Worm (Caenorhabditis elegans) whole organism, L1 larva: ENCODE data around the gene srz-16.

Source experiments
- F16B12.6 ChIP-seq: fragments of 150-350 bp; optimal IDR thresholded peaks from 2 replicates; lab custom pipeline; 2014; ENCODE audit warnings: missing biosample characterization, missing genetic modification characterization
- alr-1 ChIP-seq: fragments of 200-800 bp; sonication (Bioruptor generic); optimal IDR thresholded peaks from 2 replicates; lab custom pipeline; 2018; ENCODE audit warnings: borderline replicate concordance, mild to moderate bottlenecking, missing genetic modification characterization, missing compliant biosample characterization
- ama-1 ChIP-seq: fragments of 150-350 bp; optimal IDR thresholded peaks from 2 replicates; lab custom pipeline; 2014
- ceh-8 ChIP-seq: fragments of 200-800 bp; sonication (Bioruptor generic); optimal IDR thresholded peaks from 2 replicates; lab custom pipeline; 2018; ENCODE audit warnings: mild to moderate bottlenecking, missing genetic modification characterization, moderate library complexity, missing compliant biosample characterization
- ceh-82 ChIP-seq, 3 experiments: fragments of 150-350 bp in 1 of 3; sonication (generic microtip) in 2 of 3; optimal IDR thresholded peaks; 2 replicates each; lab custom pipeline; 2014 to 2017; ENCODE audit warnings: missing biosample characterization in 3 of 3, missing genetic modification characterization in 3 of 3
- ceh-90 ChIP-seq: sonication (generic microtip); optimal IDR thresholded peaks from 2 replicates; lab custom pipeline; 2016; ENCODE audit warnings: missing genetic modification characterization, missing compliant biosample characterization
- ces-1 ChIP-seq: fragments of 150-350 bp; optimal IDR thresholded peaks from 2 replicates; lab custom pipeline; 2014; ENCODE audit warnings: missing biosample characterization, missing genetic modification reagents, missing genetic modification characterization
- dpl-1 ChIP-seq, 3 experiments: fragments of 150-350 bp in 2 of 3; sonication (generic microtip) in 1 of 3; optimal IDR thresholded peaks; 2 replicates each; lab custom pipeline; 2014 to 2017; ENCODE audit warnings: missing biosample characterization in 3 of 3, missing genetic modification characterization in 3 of 3, missing genetic modification reagents in 3 of 3
- efl-1 ChIP-seq, 4 experiments: fragments of 150-350 bp; optimal IDR thresholded peaks in 3 of 4; peaks in 1 of 4; 1 replicate in 1 of 4; 2 replicates in 3 of 4; lab custom pipeline; 2014; ENCODE audit warnings: missing biosample characterization in 2 of 4, missing genetic modification characterization in 2 of 4, missing genetic modification reagents in 2 of 4
- efl-3 ChIP-seq: fragments of 200-800 bp; sonication (Bioruptor generic); optimal IDR thresholded peaks from 2 replicates; lab custom pipeline; 2018; ENCODE audit warnings: mild to moderate bottlenecking, missing genetic modification characterization, missing compliant biosample characterization
- elt-2 ChIP-seq: sonication (generic microtip); optimal IDR thresholded peaks from 2 replicates; lab custom pipeline; 2016; ENCODE audit warnings: missing genetic modification characterization, mild to moderate bottlenecking, inconsistent platforms, missing compliant biosample characterization, missing genetic modification reagents
- ets-5 ChIP-seq: fragments of 200-800 bp; sonication (Bioruptor generic); IDR thresholded peaks from 2 replicates; pipeline ENCODE4 v1.3.6; 2022; ENCODE audit warnings: missing genetic modification characterization, missing compliant biosample characterization
- fkh-10 ChIP-seq: sonication (generic microtip); optimal IDR thresholded peaks from 2 replicates; lab custom pipeline; 2017; ENCODE audit warnings: missing biosample characterization, missing genetic modification reagents, missing genetic modification characterization
- irx-1 ChIP-seq: sonication (generic microtip); optimal IDR thresholded peaks from 2 replicates; lab custom pipeline; 2016; ENCODE audit warnings: missing genetic modification characterization, missing compliant biosample characterization
- jun-1 ChIP-seq: fragments of 150-350 bp; optimal IDR thresholded peaks from 2 replicates; lab custom pipeline; 2014; ENCODE audit warnings: missing biosample characterization, missing genetic modification reagents, missing genetic modification characterization
- lin-13 ChIP-seq: fragments of 150-350 bp; optimal IDR thresholded peaks from 2 replicates; lab custom pipeline; 2014; ENCODE audit warnings: missing biosample characterization, missing genetic modification reagents, missing genetic modification characterization
- lin-14 ChIP-seq: fragments of 200-800 bp; sonication (Bioruptor generic); optimal IDR thresholded peaks from 2 replicates; lab custom pipeline; 2018; ENCODE audit warnings: mild to moderate bottlenecking, missing genetic modification characterization, moderate library complexity, missing compliant biosample characterization
- lin-35 ChIP-seq, 2 experiments: fragments of 150-350 bp; optimal IDR thresholded peaks; 2 replicates each; lab custom pipeline; 2014; ENCODE audit warnings: missing biosample characterization in 2 of 2, missing genetic modification characterization in 2 of 2, missing genetic modification reagents in 2 of 2
- lsy-2 ChIP-seq, 2 experiments: fragments of 150-350 bp; optimal IDR thresholded peaks; 2 replicates each; lab custom pipeline; 2014; ENCODE audit warnings: missing biosample characterization in 2 of 2, missing genetic modification characterization in 2 of 2
- mef-2 ChIP-seq: fragments of 150-350 bp; optimal IDR thresholded peaks from 2 replicates; lab custom pipeline; 2014; ENCODE audit warnings: missing biosample characterization, missing genetic modification characterization
- mep-1 ChIP-seq: fragments of 150-350 bp; optimal IDR thresholded peaks from 2 replicates; lab custom pipeline; 2014; ENCODE audit warnings: missing biosample characterization, missing genetic modification characterization
- nhr-19 ChIP-seq: fragments of 200-800 bp; sonication (Bioruptor generic); conservative IDR thresholded peaks from 2 replicates; pipeline ENCODE4 v1.3.6; 2022; ENCODE audit warnings: missing genetic modification characterization, missing compliant biosample characterization
- nhr-20 ChIP-seq: sonication (generic microtip); optimal IDR thresholded peaks from 2 replicates; lab custom pipeline; 2016; ENCODE audit warnings: mild to moderate bottlenecking, missing genetic modification characterization, missing compliant biosample characterization
- nhr-237 ChIP-seq: fragments of 150-350 bp; optimal IDR thresholded peaks from 2 replicates; lab custom pipeline; 2014; ENCODE audit warnings: missing biosample characterization, missing genetic modification characterization
- nhr-28 ChIP-seq: fragments of 150-350 bp; optimal IDR thresholded peaks from 2 replicates; lab custom pipeline; 2014; ENCODE audit warnings: missing biosample characterization, missing genetic modification characterization
- nhr-47 ChIP-seq: sonication (generic microtip); optimal IDR thresholded peaks from 2 replicates; lab custom pipeline; 2016; ENCODE audit warnings: mild to moderate bottlenecking, missing genetic modification characterization, moderate library complexity, missing compliant biosample characterization
- nhr-71 ChIP-seq: sonication (generic microtip); optimal IDR thresholded peaks from 2 replicates; lab custom pipeline; 2016; ENCODE audit warnings: mild to moderate bottlenecking, missing genetic modification characterization, moderate library complexity, missing compliant biosample characterization
- nhr-76 ChIP-seq: sonication (generic microtip); optimal IDR thresholded peaks from 2 replicates; lab custom pipeline; 2017; ENCODE audit warnings: missing biosample characterization, missing genetic modification characterization
- nhr-84 ChIP-seq: sonication (generic microtip); optimal IDR thresholded peaks from 2 replicates; lab custom pipeline; 2017; ENCODE audit warnings: missing biosample characterization, missing genetic modification characterization
- nhr-90 ChIP-seq: sonication (generic microtip); optimal IDR thresholded peaks from 2 replicates; lab custom pipeline; 2016; ENCODE audit warnings: mild to moderate bottlenecking, missing genetic modification characterization, missing compliant biosample characterization; ENCODE audit not compliant: poor library complexity
- pax-3 ChIP-seq: fragments of 200-800 bp; sonication (Bioruptor generic); optimal IDR thresholded peaks from 2 replicates; lab custom pipeline; 2018; ENCODE audit warnings: mild to moderate bottlenecking, missing genetic modification characterization, moderate library complexity, missing compliant biosample characterization
- pqm-1 ChIP-seq: sonication (generic microtip); optimal IDR thresholded peaks from 3 replicates; lab custom pipeline; 2017; ENCODE audit warnings: missing biosample characterization, missing genetic modification characterization
- rnt-1 ChIP-seq: sonication (generic microtip); optimal IDR thresholded peaks from 2 replicates; lab custom pipeline; 2016; ENCODE audit warnings: mild to moderate bottlenecking, missing genetic modification characterization, moderate library complexity, missing compliant biosample characterization
- sox-4 ChIP-seq: sonication (generic microtip); optimal IDR thresholded peaks from 2 replicates; lab custom pipeline; 2016; ENCODE audit warnings: missing genetic modification characterization, missing compliant biosample characterization
- sptf-1 ChIP-seq: fragments of 150-350 bp; optimal IDR thresholded peaks from 2 replicates; lab custom pipeline; 2014; ENCODE audit warnings: missing biosample characterization, missing genetic modification characterization
- unc-62 ChIP-seq: fragments of 150-350 bp; optimal IDR thresholded peaks from 2 replicates; lab custom pipeline; 2014; ENCODE audit warnings: missing biosample characterization, missing genetic modification reagents, missing genetic modification characterization
- unc-86 ChIP-seq: sonication (generic microtip); optimal IDR thresholded peaks from 2 replicates; lab custom pipeline; 2016; ENCODE audit warnings: missing genetic modification characterization, missing compliant biosample characterization
- ztf-11 ChIP-seq, 2 experiments: sonication (generic microtip); optimal IDR thresholded peaks; 2 replicates each; lab custom pipeline; 2016 to 2017; ENCODE audit warnings: missing genetic modification characterization in 2 of 2, missing biosample characterization in 1 of 2, missing compliant biosample characterization in 1 of 2

srz-16 gene

DNA sequence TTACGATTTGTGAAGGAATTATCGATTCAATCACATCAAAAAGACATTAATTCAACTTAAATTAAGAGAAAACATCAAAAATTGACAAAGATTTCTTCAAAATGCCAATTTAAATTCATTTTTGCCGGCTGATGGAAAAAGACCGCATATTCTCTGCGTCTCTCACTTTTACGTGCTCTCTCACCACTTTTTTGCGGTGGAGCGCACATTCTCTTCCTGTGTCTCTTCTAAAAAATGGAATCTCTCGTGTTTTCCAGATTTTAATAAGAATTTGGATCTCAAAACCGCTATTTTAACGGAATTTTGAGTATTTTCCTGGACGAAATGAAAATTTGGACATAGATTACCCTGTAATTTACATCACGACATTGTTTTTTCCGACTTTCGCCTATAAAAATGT lies 5.7 kb downstream of the srz-16 start:
- peak in 1 of 2 experiments; percentile 57 for TF ChIP-seq efl-1 (optimal IDR thresholded peaks at IDR 0.05; lab: Kevin White, UChicago)
- peak in 1 of 2 experiments; percentile 74 for TF ChIP-seq efl-1 (GFP tag; optimal IDR thresholded peaks at IDR 0.05 in 1 of 2; lab: Kevin White, UChicago)

DNA sequence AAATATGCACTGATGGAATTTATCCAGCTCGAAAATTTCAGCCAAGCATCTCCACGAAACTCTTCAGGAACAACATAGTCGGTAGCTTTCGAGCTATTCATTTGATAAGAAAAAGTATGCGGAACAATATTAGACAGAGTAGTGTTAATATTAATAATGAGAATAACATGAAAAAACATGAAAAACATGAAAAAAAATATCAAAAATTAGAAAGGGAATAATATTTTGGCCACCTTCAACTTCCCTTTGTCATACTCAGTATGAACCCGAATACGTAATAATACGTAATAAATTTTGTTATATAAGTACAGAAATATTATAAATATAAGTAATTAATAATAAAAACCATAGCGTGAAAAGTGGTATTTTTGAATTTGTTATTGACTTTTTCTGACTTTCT lies 14.5 kb downstream of the srz-16 start, which contains the start of gene srw-39:
Gene srw-39, minus strand, starts transcription at position 101 of the 400 bp plus-strand sequence.
- TF ChIP-seq ceh-90 (tag; lab: Kevin White, UChicago), result no peak
- TF ChIP-seq efl-3 (GFP tag; lab: Kevin White, UChicago), result no peak
- no peak for TF ChIP-seq jun-1 (tag; lab: Kevin White, UChicago)
- TF ChIP-seq nhr-28 (tag; lab: Kevin White, UChicago), result no peak
- no peak for TF ChIP-seq sox-4 (tag; lab: Kevin White, UChicago)
- no peak for TF ChIP-seq mep-1
- no peak for TF ChIP-seq nhr-19
- no peak for TF ChIP-seq nhr-84
- TF ChIP-seq nhr-47, result no peak
- no peak for TF ChIP-seq dpl-1 (GFP tag; optimal IDR thresholded peaks at IDR 0.05; lab: Kevin White, UChicago)
- TF ChIP-seq ceh-8 (GFP tag; lab: Kevin White, UChicago), result no peak
- no peak for TF ChIP-seq unc-86 (tag; lab: Kevin White, UChicago)
- TF ChIP-seq sptf-1 (tag; lab: Kevin White, UChicago), result no peak
- TF ChIP-seq nhr-76 (tag; lab: Kevin White, UChicago), result no peak
- no peak for TF ChIP-seq ztf-11 (tag; optimal IDR thresholded peaks at IDR 0.05; lab: Kevin White, UChicago)

DNA sequence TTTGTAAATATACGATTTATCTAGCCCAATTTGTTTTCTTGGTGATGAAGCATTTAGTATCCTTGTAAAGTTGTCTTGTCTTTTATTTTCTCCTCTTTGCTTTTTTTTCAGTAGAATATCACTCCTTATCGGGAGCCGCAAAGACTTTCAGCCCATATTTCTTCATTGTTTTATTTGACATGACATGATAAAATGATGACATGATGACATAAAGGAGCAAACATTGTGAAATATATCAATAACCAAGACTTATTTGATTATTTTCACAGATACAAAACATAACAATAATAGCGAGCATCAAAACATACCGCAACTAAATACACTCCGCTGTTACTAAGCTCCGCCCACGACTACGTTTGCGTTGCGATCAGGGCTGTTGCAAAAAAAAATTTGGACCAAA lies 20.7 kb downstream of the srz-16 start:
- TF ChIP-seq ama-1 (lab: Kevin White, UChicago) (no peak), ceh-8 (GFP tag; lab: Kevin White, UChicago) (no peak), fkh-10 (GFP tag; lab: Kevin White, UChicago) (no peak), lin-14 (GFP tag; lab: Kevin White, UChicago) (no peak), ceh-82 (tag; optimal IDR thresholded peaks at IDR 0.05; lab: Kevin White, UChicago) (no peak), irx-1 (tag; lab: Kevin White, UChicago) (no peak), nhr-28 (tag; lab: Kevin White, UChicago) (no peak), F16B12.6 (tag; lab: Kevin White, UChicago) (no peak), alr-1 (tag; lab: Kevin White, UChicago) (no peak), unc-62 (GFP tag; lab: Kevin White, UChicago) (no peak), ces-1 (GFP tag; lab: Kevin White, UChicago) (no peak), lin-13 (no peak), lsy-2 (tag; optimal IDR thresholded peaks at IDR 0.05; lab: Kevin White, UChicago) (no peak), sptf-1 (tag; lab: Kevin White, UChicago) (no peak), ets-5 (no peak), rnt-1 (tag; lab: Kevin White, UChicago) (no peak), nhr-90 (tag; lab: Kevin White, UChicago) (no peak)

DNA sequence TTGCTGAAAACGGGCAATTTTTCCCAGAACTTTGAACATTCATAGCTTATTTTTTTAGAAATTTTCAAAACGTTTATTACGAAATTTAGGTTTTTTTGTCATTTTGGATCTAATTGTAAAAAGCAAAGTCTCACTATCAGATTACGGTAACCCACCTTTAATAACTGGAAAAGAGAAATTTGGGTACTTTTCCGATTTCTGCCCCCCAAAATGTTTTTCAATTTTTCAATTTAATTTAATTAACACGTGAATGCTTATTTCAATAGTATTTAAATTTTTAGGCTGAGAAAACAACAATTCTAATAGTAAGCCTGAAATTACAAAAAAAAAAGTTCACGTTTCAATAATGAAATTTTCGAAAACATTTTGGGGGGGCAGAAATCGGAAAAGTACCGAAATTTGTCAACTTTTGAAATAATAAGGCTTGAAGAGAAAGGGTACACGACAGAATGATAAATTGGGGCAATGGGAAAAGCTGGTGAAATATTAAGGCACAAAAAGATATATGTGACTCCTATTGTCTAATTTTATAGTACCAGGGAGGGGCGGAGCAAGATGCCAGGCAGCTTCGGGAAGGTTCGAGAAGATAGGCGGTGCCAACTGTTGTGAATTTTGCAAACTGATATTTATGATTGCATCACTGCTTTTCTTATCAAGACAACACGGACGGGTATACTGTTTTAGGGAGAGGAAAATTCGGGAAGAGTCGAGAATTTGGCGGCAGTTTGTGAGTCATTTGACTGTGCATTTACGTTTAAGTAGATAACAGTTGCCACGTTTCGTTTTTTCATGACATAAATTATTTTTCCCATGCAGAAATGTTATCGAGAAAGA lies 22.2 kb downstream of the srz-16 start, which contains the start of gene F19B2.5:
Gene F19B2.5, minus strand, starts transcription at position 107 of the 834 bp plus-strand sequence.
- TF ChIP-seq lin-35 (GFP tag; optimal IDR thresholded peaks at IDR 0.05; lab: Kevin White, UChicago), result peak in 1 of 2 experiments; percentile 46
- TF ChIP-seq nhr-20 (tag; lab: Kevin White, UChicago), result peak; percentile 50
- peak; percentile 47 for TF ChIP-seq nhr-90 (tag; lab: Kevin White, UChicago)
- TF ChIP-seq nhr-19, result 0 out of 2 replicates have a peak, but pooled peaks have one; percentile 8
- TF ChIP-seq mef-2 (tag; lab: Kevin White, UChicago), result no peak
- peak; percentile 72 for TF ChIP-seq pqm-1 (tag; lab: Kevin White, UChicago)
- no peak for TF ChIP-seq sptf-1 (tag; lab: Kevin White, UChicago)
- peak; percentile 66 for TF ChIP-seq jun-1 (tag; lab: Kevin White, UChicago)
- TF ChIP-seq elt-2, result peak; percentile 99
- peak; percentile 25 for TF ChIP-seq pax-3 (tag; lab: Kevin White, UChicago)
- TF ChIP-seq nhr-237 (tag; lab: Kevin White, UChicago), result no peak
- TF ChIP-seq nhr-71, result peak; percentile 67
